Fruit fly (Drosophila melanogaster): ENCODE data around the gene kuz.

kuz gene

DNA sequence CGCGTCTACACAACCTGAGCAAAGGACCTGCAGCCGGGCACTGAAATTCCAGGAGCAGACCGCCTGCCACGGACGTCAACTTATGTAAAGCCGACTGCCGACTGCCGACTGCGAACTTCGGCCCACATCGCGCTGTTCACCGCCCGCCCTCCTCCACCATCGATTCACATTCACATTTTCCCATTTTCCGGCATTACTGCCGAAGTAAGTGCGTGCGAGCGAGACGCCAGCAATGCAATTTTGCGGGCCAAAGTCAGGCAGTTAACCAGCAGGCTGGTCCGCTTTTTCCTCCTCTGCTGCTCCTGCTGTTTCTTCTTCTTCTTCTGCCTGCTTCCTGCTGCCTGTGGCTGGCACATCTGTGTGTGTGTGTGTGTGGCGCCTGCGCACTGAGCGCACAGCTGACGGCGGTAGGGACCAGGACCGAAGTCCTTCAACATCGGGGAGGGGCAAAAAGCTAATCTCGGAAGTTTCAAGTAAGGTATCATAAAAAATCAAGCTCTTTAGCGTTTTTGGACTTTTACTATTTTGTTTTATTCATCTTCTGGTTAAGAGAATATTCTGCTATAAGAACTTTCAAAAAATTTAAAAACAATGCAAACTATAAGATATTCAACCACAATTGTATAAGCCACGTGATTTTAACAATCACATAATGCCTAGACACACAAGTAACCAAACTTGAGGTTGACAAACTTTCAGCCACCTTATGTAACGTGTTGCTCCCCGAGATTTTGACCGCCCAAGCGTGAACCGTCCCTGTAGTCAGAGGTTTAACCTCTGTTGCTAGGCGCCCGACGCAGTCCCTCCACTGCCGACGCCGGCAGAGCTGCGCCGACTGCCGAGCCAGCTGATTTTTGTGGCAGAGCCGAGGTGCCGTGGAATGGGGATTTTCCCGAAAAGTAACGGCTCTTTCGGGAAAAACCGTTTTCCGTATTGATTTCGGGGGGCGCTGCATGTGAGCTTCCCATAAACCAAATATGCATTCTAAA is 1.9 kb upstream of the kuz start (continued):
- TF ChIP-seq CG8924 (tag; optimal IDR thresholded peaks at IDR 0.05) (peak; percentile 33), gsb-n (tag; optimal IDR thresholded peaks at IDR 0.05) (no peak), CG13424 (tag; optimal IDR thresholded peaks at IDR 0.05) (peak; percentile 32), CG30431 (GFP tag; optimal IDR thresholded peaks at IDR 0.05) (peak; percentile 41), CG32767 (GFP tag; IDR thresholded peaks at IDR 0.05) (no peak)

DNA sequence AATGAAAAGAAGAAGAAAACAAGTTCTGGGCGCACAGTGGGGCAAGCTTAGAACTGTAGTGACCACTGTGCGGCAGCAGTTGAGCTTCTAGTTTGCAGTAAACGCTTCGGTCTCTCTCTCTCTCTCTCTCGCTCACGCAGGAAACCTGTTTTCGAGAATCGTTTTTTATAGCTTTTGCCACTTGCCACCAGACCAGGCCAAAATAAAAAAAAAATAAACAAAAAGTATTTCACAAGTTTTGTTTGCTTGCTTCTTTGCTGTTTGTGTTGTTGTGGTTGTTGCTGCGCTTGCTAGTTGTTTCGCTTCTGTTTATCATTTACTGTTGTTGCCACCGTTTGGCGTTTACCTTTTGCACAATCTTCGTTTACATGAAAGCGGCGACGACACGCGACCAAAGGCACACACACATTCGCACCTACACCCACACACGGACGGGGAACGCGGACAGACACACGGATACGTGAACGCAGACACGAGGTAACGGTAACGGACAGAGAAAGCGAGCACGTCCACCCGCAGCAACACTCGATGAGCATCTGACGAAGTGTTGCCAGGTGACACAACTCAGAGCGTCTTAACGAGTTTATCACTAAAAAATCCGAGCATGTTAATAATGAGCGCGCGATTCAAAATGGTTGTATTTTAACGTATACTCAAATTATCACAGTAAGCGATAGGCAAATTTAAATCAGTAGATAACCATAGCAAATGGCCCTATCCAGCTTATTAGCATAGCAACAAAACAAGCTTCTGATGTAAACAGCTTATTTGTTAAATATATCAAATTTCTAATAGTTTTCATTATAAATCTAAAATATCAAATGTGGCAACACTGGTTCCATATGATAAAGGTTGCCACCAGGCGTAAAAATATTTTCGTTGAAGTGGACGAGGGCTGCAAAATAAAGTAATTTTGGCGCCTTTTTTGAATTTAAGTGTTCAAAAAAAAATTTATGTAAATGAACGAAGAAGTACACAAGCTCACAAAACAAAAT is 856 bp upstream of the kuz start, which contains the start of gene B4:
Gene B4, minus strand, starts transcription at position 543 of the 995 bp plus-strand sequence.
- TF ChIP-seq Hand (GFP tag; optimal IDR thresholded peaks at IDR 0.05) (no peak), CG12236 (GFP tag; optimal IDR thresholded peaks at IDR 0.05) (peak; percentile 8), chn (GFP tag; optimal IDR thresholded peaks at IDR 0.05) (no peak), CG7786 (GFP tag; optimal IDR thresholded peaks at IDR 0.05) (no peak), HLH54F (GFP tag; optimal IDR thresholded peaks at IDR 0.05) (peak; percentile 13), exex (tag; optimal IDR thresholded peaks at IDR 0.05) (peak; percentile 4), ham (GFP tag; IDR thresholded peaks at IDR 0.05) (no peak), Dip3 (GFP tag; optimal IDR thresholded peaks at IDR 0.05) (no peak), tin (GFP tag; optimal IDR thresholded peaks at IDR 0.05) (no peak), CG12155 (GFP tag; optimal IDR thresholded peaks at IDR 0.05) (no peak), CG34422 (GFP tag; IDR thresholded peaks at IDR 0.05) (peak; percentile 76; the same call in 2 of the 3 replicates), ERR (GFP tag; optimal IDR thresholded peaks at IDR 0.05) (peak; percentile 37), CG32772 (GFP tag; IDR thresholded peaks at IDR 0.05) (0 out of 2 replicates have a peak, but pooled peaks have one; percentile 18), ewg (GFP tag; optimal IDR thresholded peaks at IDR 0.05) (peak; percentile 20), bsh (GFP tag; optimal IDR thresholded peaks at IDR 0.05) (peak; percentile 1 to 70), her (GFP tag; optimal IDR thresholded peaks at IDR 0.05) (peak; percentile 45), CG9817 (tag; optimal IDR thresholded peaks at IDR 0.05) (no peak), shn (GFP tag; optimal IDR thresholded peaks at IDR 0.05) (no peak), Fer3 (tag; optimal IDR thresholded peaks at IDR 0.05) (peak; percentile 15), CG5245 (GFP tag; optimal IDR thresholded peaks at IDR 0.05) (no peak), CG1233 (GFP tag; optimal IDR thresholded peaks at IDR 0.05) (peak; percentile 16), Max (GFP tag; optimal IDR thresholded peaks at IDR 0.05) (peak; percentile 27), CG2116 (GFP tag; optimal IDR thresholded peaks at IDR 0.05) (peak; percentile 55), kni (GFP tag; optimal IDR thresholded peaks at IDR 0.05) (peak; percentile 64), cg (GFP tag; optimal IDR thresholded peaks at IDR 0.05) (peak; percentile 92), CG17385 (GFP tag; optimal IDR thresholded peaks at IDR 0.05) (peak; percentile 46), Nf-YC (tag; optimal IDR thresholded peaks at IDR 0.05) (no peak), sens (GFP tag) (peak; percentile 76), Hr39 (optimal IDR thresholded peaks at IDR 0.05) (no peak), row (GFP tag; IDR thresholded peaks at IDR 0.05) (no peak; the same call in 2 of the 3 replicates), CG12104 (GFP tag; optimal IDR thresholded peaks at IDR 0.05) (peak; percentile 34), Lhr (GFP tag; optimal IDR thresholded peaks at IDR 0.05) (peak; percentile 59), Meics (GFP tag; optimal IDR thresholded peaks at IDR 0.05) (no peak), ATbp (GFP tag; optimal IDR thresholded peaks at IDR 0.05) (peak; percentile 72), CG14014 (GFP tag; IDR thresholded peaks at IDR 0.05) (peak; percentile 37; the same call in 1 of the 2 replicates), nom (GFP tag; optimal IDR thresholded peaks at IDR 0.05) (peak; percentile 90), CG12942 (GFP tag; optimal IDR thresholded peaks at IDR 0.05) (no peak), CG17912 (GFP tag; optimal IDR thresholded peaks at IDR 0.05) (peak; percentile 49), CG10979 (tag; optimal IDR thresholded peaks at IDR 0.05) (no peak)
